Comparison of ENCODE assay signal across 4 worm cellular contexts in the genomic region with DNA sequence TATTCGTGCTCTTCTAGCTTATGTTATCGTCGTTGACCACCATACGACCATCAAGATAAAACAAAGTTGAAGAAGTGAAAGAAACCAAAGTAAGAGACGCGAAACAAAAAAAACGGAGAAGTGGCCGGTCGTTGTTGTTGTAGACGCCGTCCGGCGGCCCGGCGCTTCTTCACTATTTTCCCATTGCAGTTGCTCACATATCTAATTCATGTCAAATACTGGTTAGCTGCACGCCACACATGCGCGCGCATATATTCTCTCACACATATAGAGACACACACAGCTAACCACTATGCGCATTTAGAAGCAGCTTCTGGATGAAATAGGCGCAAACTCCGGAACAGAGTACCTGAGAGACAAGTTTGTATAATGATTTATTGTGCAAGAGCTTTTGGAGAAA.
A peak's percentile ranks its signal among the peaks of the same experiment; 100 is the strongest.
TF ChIP-seq lines count a peak whose summit lies in the region.

No protein-coding gene starts in this region.

TF ChIP-seq in whole organism, L1 larva, 84 proteins besides CTCF, POLR2A, EP300 and RAD21:
- no peak for TF ChIP-seq unc-30 (tag; optimal IDR thresholded peaks at IDR 0.05; lab: Kevin White, UChicago)
- TF ChIP-seq alr-1 (tag; optimal IDR thresholded peaks at IDR 0.05; lab: Kevin White, UChicago; ENCODE audit: borderline replicate concordance), result no peak
- TF ChIP-seq nhr-71 (tag; optimal IDR thresholded peaks at IDR 0.05; lab: Kevin White, UChicago), result no peak
- no peak for TF ChIP-seq dsc-1 (tag; optimal IDR thresholded peaks at IDR 0.05; lab: Kevin White, UChicago)
- no peak for TF ChIP-seq skn-1 (tag; optimal IDR thresholded peaks at IDR 0.05; lab: Kevin White, UChicago)
- TF ChIP-seq ceh-8 (GFP tag; optimal IDR thresholded peaks at IDR 0.05; lab: Kevin White, UChicago), result no peak
- no peak for TF ChIP-seq lin-13 (GFP tag; optimal IDR thresholded peaks at IDR 0.05; lab: Kevin White, UChicago)
- TF ChIP-seq egl-13 (tag; optimal IDR thresholded peaks at IDR 0.05; lab: Kevin White, UChicago), result peak; percentile 4
- TF ChIP-seq ceh-82 (tag; optimal IDR thresholded peaks at IDR 0.05; lab: Kevin White, UChicago), result peak in 1 of 3 experiments; percentile 26
- no peak for TF ChIP-seq mdl-1 (tag; optimal IDR thresholded peaks at IDR 0.05; lab: Kevin White, UChicago)
- TF ChIP-seq aha-1 (tag; optimal IDR thresholded peaks at IDR 0.05; lab: Kevin White, UChicago), result no peak
- TF ChIP-seq blmp-1 (tag; optimal IDR thresholded peaks at IDR 0.05; lab: Kevin White, UChicago), result no peak
- TF ChIP-seq irx-1 (tag; optimal IDR thresholded peaks at IDR 0.05; lab: Kevin White, UChicago), result no peak
- no peak for TF ChIP-seq isw-1 (GFP tag; IDR thresholded peaks at IDR 0.05; lab: Robert Waterston, UW)
- peak; percentile 53 for TF ChIP-seq lin-14 (GFP tag; optimal IDR thresholded peaks at IDR 0.05; lab: Kevin White, UChicago)
- TF ChIP-seq rnt-1 (tag; optimal IDR thresholded peaks at IDR 0.05; lab: Kevin White, UChicago), result no peak
- no peak for TF ChIP-seq lin-39 (tag; optimal IDR thresholded peaks at IDR 0.05; lab: Kevin White, UChicago)
- no peak for TF ChIP-seq efl-3 (GFP tag; optimal IDR thresholded peaks at IDR 0.05; lab: Kevin White, UChicago)

TF ChIP-seq in whole organism, L3 larva, 47 proteins besides CTCF, POLR2A, EP300 and RAD21:
- TF ChIP-seq nfya-1 (tag; optimal IDR thresholded peaks at IDR 0.05; lab: Kevin White, UChicago; ENCODE audit: insufficient read depth) (peak; percentile 40), skn-1 (tag; optimal IDR thresholded peaks at IDR 0.05; lab: Kevin White, UChicago) (no peak), lin-39 (tag; optimal IDR thresholded peaks at IDR 0.05; lab: Kevin White, UChicago) (peak; percentile 26), sea-2 (GFP tag; optimal IDR thresholded peaks at IDR 0.05; lab: Kevin White, UChicago) (no peak), fos-1 (tag; optimal IDR thresholded peaks at IDR 0.05; lab: Kevin White, UChicago) (no peak), nhr-237 (tag; optimal IDR thresholded peaks at IDR 0.05; lab: Kevin White, UChicago) (no peak), ztf-4 (tag; optimal IDR thresholded peaks at IDR 0.05; lab: Kevin White, UChicago) (no peak), mml-1 (tag; optimal IDR thresholded peaks at IDR 0.05; lab: Kevin White, UChicago) (no peak), elt-1 (tag; optimal IDR thresholded peaks at IDR 0.05; lab: Kevin White, UChicago) (no peak), unc-39 (tag; optimal IDR thresholded peaks at IDR 0.05; lab: Kevin White, UChicago) (no peak), R02D3.7 (tag; optimal IDR thresholded peaks at IDR 0.05; lab: Kevin White, UChicago) (no peak), lin-15B (tag; optimal IDR thresholded peaks at IDR 0.05; lab: Kevin White, UChicago) (no peak), egl-27 (tag; optimal IDR thresholded peaks at IDR 0.05; lab: Kevin White, UChicago) (no peak), fkh-2 (tag; optimal IDR thresholded peaks at IDR 0.05; lab: Kevin White, UChicago) (no peak), nhr-67 (tag; optimal IDR thresholded peaks at IDR 0.05; lab: Kevin White, UChicago) (no peak), eor-1 (tag; optimal IDR thresholded peaks at IDR 0.05; lab: Kevin White, UChicago) (no peak), elt-3 (tag; optimal IDR thresholded peaks at IDR 0.05; lab: Kevin White, UChicago) (no peak), hmg-11 (tag; optimal IDR thresholded peaks at IDR 0.05; lab: Kevin White, UChicago) (peak; percentile 11), lsy-12 (tag; optimal IDR thresholded peaks at IDR 0.05; lab: Kevin White, UChicago) (no peak), nhr-12 (tag; optimal IDR thresholded peaks at IDR 0.05; lab: Kevin White, UChicago) (no peak), fkh-10 (GFP tag; optimal IDR thresholded peaks at IDR 0.05; lab: Kevin White, UChicago) (no peak), tbx-2 (tag; optimal IDR thresholded peaks at IDR 0.05; lab: Kevin White, UChicago) (no peak), nhr-11 (tag; optimal IDR thresholded peaks at IDR 0.05; lab: Kevin White, UChicago) (no peak), pha-4 (tag; optimal IDR thresholded peaks at IDR 0.05; lab: Kevin White, UChicago) (no peak), snpc-4 (tag; optimal IDR thresholded peaks at IDR 0.05; lab: Kevin White, UChicago) (no peak)

TF ChIP-seq in whole organism, L4 larva, 104 proteins besides CTCF, POLR2A, EP300 and RAD21:
- TF ChIP-seq ceh-28 (tag; optimal IDR thresholded peaks at IDR 0.05; lab: Kevin White, UChicago) (no peak), unc-62 (GFP tag; optimal IDR thresholded peaks at IDR 0.05 in 1 of 2; lab: Kevin White, UChicago) (peak in 1 of 2 experiments; percentile 93), unc-62 (tag; optimal IDR thresholded peaks at IDR 0.05; lab: Kevin White, UChicago) (no peak), vab-7 (GFP tag; IDR thresholded peaks at IDR 0.05; lab: Robert Waterston, UW) (0 out of 2 replicates have a peak, but pooled peaks have one; percentile 8), spr-3 (GFP tag; optimal IDR thresholded peaks at IDR 0.05; lab: Kevin White, UChicago) (no peak), ztf-7 (tag; optimal IDR thresholded peaks at IDR 0.05; lab: Kevin White, UChicago) (no peak), aha-1 (tag; lab: Kevin White, UChicago) (peak; percentile 40), mes-2 (tag; optimal IDR thresholded peaks at IDR 0.05; lab: Kevin White, UChicago; ENCODE audit: poor library complexity, severe bottlenecking) (peak; percentile 13), lin-38 (GFP tag; IDR thresholded peaks at IDR 0.05; lab: Robert Waterston, UW) (no peak), ZK546.5 (tag; optimal IDR thresholded peaks at IDR 0.05; lab: Kevin White, UChicago) (no peak)

TF ChIP-seq in whole organism, late embryonic, 69 proteins besides CTCF, POLR2A, EP300 and RAD21:
- no peak for TF ChIP-seq unc-55 (GFP tag; optimal IDR thresholded peaks at IDR 0.05; lab: Kevin White, UChicago)
- TF ChIP-seq unc-42 (tag; optimal IDR thresholded peaks at IDR 0.05; lab: Kevin White, UChicago), result peak; percentile 4
- TF ChIP-seq ceh-45 (GFP tag; IDR thresholded peaks at IDR 0.05; lab: Robert Waterston, UW), result no peak
- TF ChIP-seq ceh-30 (tag; optimal IDR thresholded peaks at IDR 0.05; lab: Kevin White, UChicago), result no peak
- peak; percentile 12 for TF ChIP-seq ceh-31 (tag; optimal IDR thresholded peaks at IDR 0.05; lab: Kevin White, UChicago)

Comparison
In these comparisons a context has a peak if more than half of its experiments do, and no peak if none do; other contexts are left out.
1. Of the 29 proteins assayed by ChIP-seq in both whole organism, L4 larva and whole organism, L1 larva: peak only in whole organism, L4 larva: aha-1; only in whole organism, L1 larva: none; in both: none; in neither: 26; mixed calls (peak in some experiments, not most) for 2.